Fruit fly (Drosophila melanogaster) whole organism, embryonic: ENCODE measurements around the gene CG34284.

Experiments used
- Bdp1 ChIP-seq: fragments of 200-800 bp; sonication (Bioruptor generic); optimal IDR thresholded peaks from 3 replicates; lab custom pipeline; 2016; ENCODE audit warnings: missing biosample characterization, missing genetic modification characterization
- CG1024 ChIP-seq: fragments of 200-800 bp; sonication (Bioruptor generic); IDR thresholded peaks from 2 replicates; pipeline ENCODE4 v1.3.6; 2022; ENCODE audit warnings: missing biosample characterization, missing genetic modification characterization
- CG10565 ChIP-seq: fragments of 200-800 bp; sonication (Bioruptor generic); optimal IDR thresholded peaks from 3 replicates; lab custom pipeline; 2016; ENCODE audit warnings: missing biosample characterization, mild to moderate bottlenecking, missing genetic modification characterization
- CG11398 ChIP-seq: fragments of 200-800 bp; sonication (Bioruptor generic); optimal IDR thresholded peaks from 2 replicates; lab custom pipeline; 2016; ENCODE audit warnings: missing biosample characterization, missing genetic modification characterization
- CG11723 ChIP-seq: fragments of 200-800 bp; sonication (Bioruptor generic); optimal IDR thresholded peaks from 2 replicates; lab custom pipeline; 2017; ENCODE audit warnings: missing biosample characterization, mild to moderate bottlenecking, missing genetic modification characterization
- CG15073 ChIP-seq: fragments of 200-800 bp; sonication (Bioruptor generic); optimal IDR thresholded peaks from 2 replicates; lab custom pipeline; 2016; ENCODE audit warnings: missing biosample characterization, missing genetic modification characterization
- CG15479 ChIP-seq: fragments of 200-800 bp; sonication (Bioruptor generic); optimal IDR thresholded peaks from 3 replicates; lab custom pipeline; 2019; ENCODE audit warnings: missing biosample characterization, mild to moderate bottlenecking, missing genetic modification characterization, moderate library complexity
- CG1603 ChIP-seq: fragments of 200-800 bp; sonication (Bioruptor generic); optimal IDR thresholded peaks from 2 replicates; lab custom pipeline; 2019; ENCODE audit warnings: missing biosample characterization, mild to moderate bottlenecking, missing genetic modification characterization, moderate library complexity
- CG2199 ChIP-seq: fragments of 200-800 bp; sonication (Bioruptor generic); IDR thresholded peaks from 3 replicates; pipeline ENCODE4 v1.3.6; 2022; ENCODE audit warnings: missing biosample characterization, missing genetic modification characterization
- CG2712 ChIP-seq: fragments of 200-800 bp; optimal IDR thresholded peaks from 3 replicates; lab custom pipeline; 2019; ENCODE audit warnings: missing biosample characterization, mild to moderate bottlenecking, missing genetic modification characterization, moderate library complexity
- CG34224 ChIP-seq: fragments of 200-800 bp; sonication (Bioruptor generic); IDR thresholded peaks from 3 replicates; pipeline ENCODE4 v1.3.6; 2022; ENCODE audit warnings: missing biosample characterization, missing genetic modification characterization; ENCODE audit not compliant: partially characterized antibody
- CG3995 ChIP-seq: fragments of 200-800 bp; sonication (Bioruptor generic); optimal IDR thresholded peaks from 3 replicates; lab custom pipeline; 2016; ENCODE audit warnings: missing biosample characterization, missing genetic modification characterization
- CG4707 ChIP-seq: fragments of 200-800 bp; sonication (Bioruptor generic); optimal IDR thresholded peaks from 2 replicates; lab custom pipeline; 2018; ENCODE audit warnings: missing biosample characterization, mild to moderate bottlenecking, missing genetic modification characterization, moderate library complexity
- CG6175 ChIP-seq: fragments of 200-800 bp; sonication (Bioruptor generic); IDR thresholded peaks from 3 replicates; pipeline ENCODE4 v1.3.6; 2022; ENCODE audit warnings: missing biosample characterization, missing genetic modification characterization
- CG6254 ChIP-seq: fragments of 200-800 bp; sonication (Bioruptor generic); optimal IDR thresholded peaks from 3 replicates; lab custom pipeline; 2017; ENCODE audit warnings: mild to moderate bottlenecking, missing biosample characterization, missing genetic modification reagents, missing genetic modification characterization
- CG6683 ChIP-seq: fragments of 200-800 bp; sonication (Bioruptor generic); optimal IDR thresholded peaks from 2 replicates; lab custom pipeline; 2017; ENCODE audit warnings: missing biosample characterization, mild to moderate bottlenecking, missing genetic modification characterization, missing genetic modification reagents
- CG7745 ChIP-seq: fragments of 200-800 bp; sonication (Bioruptor generic); optimal IDR thresholded peaks from 2 replicates; lab custom pipeline; 2018; ENCODE audit warnings: missing biosample characterization, mild to moderate bottlenecking, missing genetic modification characterization, moderate library complexity
- CG8089 ChIP-seq: fragments of 200-800 bp; sonication (Bioruptor generic); optimal IDR thresholded peaks from 3 replicates; lab custom pipeline; 2016; ENCODE audit warnings: missing biosample characterization, missing genetic modification characterization
- CG8281 ChIP-seq: fragments of 200-800 bp; sonication (Bioruptor generic); optimal IDR thresholded peaks from 2 replicates; lab custom pipeline; 2018; ENCODE audit warnings: missing biosample characterization, mild to moderate bottlenecking, missing genetic modification characterization, moderate library complexity
- CG8388 ChIP-seq: fragments of 200-800 bp; sonication (Bioruptor generic); optimal IDR thresholded peaks from 2 replicates; lab custom pipeline; 2019; ENCODE audit warnings: missing biosample characterization, mild to moderate bottlenecking, missing genetic modification characterization, moderate library complexity
- CG8944 ChIP-seq: fragments of 200-800 bp; sonication (Bioruptor generic); optimal IDR thresholded peaks from 3 replicates; lab custom pipeline; 2016; ENCODE audit warnings: missing biosample characterization, missing genetic modification characterization
- Chrac-16 ChIP-seq: fragments of 200-800 bp; sonication (Bioruptor generic); optimal IDR thresholded peaks from 3 replicates; lab custom pipeline; 2016; ENCODE audit warnings: missing biosample characterization, missing genetic modification characterization
- E2f1 ChIP-seq: fragments of 200-800 bp; sonication (Bioruptor generic); IDR thresholded peaks from 2 replicates; pipeline ENCODE4 v1.3.6; 2022; ENCODE audit warnings: missing biosample characterization, missing genetic modification characterization
- Eip74EF ChIP-seq, 2 experiments: fragments of 200-800 bp in 1 of 2; fragments of >200 bp in 1 of 2; sonication (Bioruptor generic) in 1 of 2; optimal IDR thresholded peaks; 2 replicates each; lab custom pipeline; 2017 to 2019; ENCODE audit warnings: missing biosample characterization in 2 of 2, missing genetic modification characterization in 2 of 2, mild to moderate bottlenecking in 1 of 2, moderate library complexity in 1 of 2
- HLHmδ ChIP-seq: fragments of 200-800 bp; sonication (Bioruptor generic); optimal IDR thresholded peaks from 2 replicates; lab custom pipeline; 2018; ENCODE audit warnings: missing biosample characterization, mild to moderate bottlenecking, missing genetic modification characterization, moderate library complexity
- Hey ChIP-seq: fragments of 200-800 bp; sonication (Bioruptor generic); optimal IDR thresholded peaks from 3 replicates; lab custom pipeline; 2018; ENCODE audit warnings: missing biosample characterization, mild to moderate bottlenecking, missing genetic modification characterization
- Med ChIP-seq: fragments of 200-800 bp; sonication (Bioruptor generic); peaks from one replicate; lab custom pipeline; 2016; ENCODE audit warnings: missing biosample characterization, missing genetic modification characterization, mild to moderate bottlenecking, inconsistent platforms, moderate library complexity
- Oli ChIP-seq: fragments of 200-800 bp; sonication (Bioruptor generic); optimal IDR thresholded peaks from 2 replicates; lab custom pipeline; 2018; ENCODE audit warnings: missing biosample characterization, mild to moderate bottlenecking, missing genetic modification characterization, moderate library complexity
- Stat92E ChIP-seq, 3 experiments: fragments of >200 bp in 2 of 3; fragments of 200-800 bp in 1 of 3; sonication (Bioruptor generic) in 1 of 3; optimal IDR thresholded peaks; 2 replicates each; lab custom pipeline; 2017 to 2019; ENCODE audit warnings: missing biosample characterization in 3 of 3, missing genetic modification characterization in 3 of 3, mild to moderate bottlenecking in 1 of 3, moderate library complexity in 1 of 3
- aop ChIP-seq: fragments of 200-800 bp; sonication (Bioruptor generic); IDR thresholded peaks from 2 replicates; pipeline ENCODE4 v1.3.6; 2022; ENCODE audit warnings: missing biosample characterization, missing genetic modification characterization
- crc ChIP-seq: fragments of 200-800 bp; sonication (Bioruptor generic); optimal IDR thresholded peaks from 2 replicates; lab custom pipeline; 2016; ENCODE audit warnings: missing biosample characterization, missing genetic modification characterization
- crp ChIP-seq, 2 experiments: fragments of 200-800 bp; sonication (Bioruptor generic); optimal IDR thresholded peaks; 2 replicates in 1 of 2; 3 replicates in 1 of 2; lab custom pipeline; 2017; ENCODE audit warnings: missing biosample characterization in 2 of 2, missing genetic modification characterization in 2 of 2, mild to moderate bottlenecking in 1 of 2, moderate library complexity in 1 of 2
- dmrt11E ChIP-seq: fragments of 200-800 bp; sonication (Bioruptor generic); optimal IDR thresholded peaks from 3 replicates; lab custom pipeline; 2018; ENCODE audit warnings: missing biosample characterization, mild to moderate bottlenecking, missing genetic modification characterization, moderate library complexity
- eyg ChIP-seq: fragments of 200-800 bp; sonication (Bioruptor generic); optimal IDR thresholded peaks from 3 replicates; lab custom pipeline; 2016; ENCODE audit warnings: missing biosample characterization, missing genetic modification characterization
- fd102C ChIP-seq: fragments of 200-800 bp; sonication (Bioruptor generic); optimal IDR thresholded peaks from 2 replicates; lab custom pipeline; 2018; ENCODE audit warnings: missing biosample characterization, mild to moderate bottlenecking, missing genetic modification characterization, moderate library complexity
- fd96Cb ChIP-seq: fragments of 200-800 bp; sonication (Bioruptor generic); optimal IDR thresholded peaks from 2 replicates; lab custom pipeline; 2018; ENCODE audit warnings: missing biosample characterization, mild to moderate bottlenecking, missing genetic modification characterization, moderate library complexity
- ftz-f1 ChIP-seq: fragments of 200-800 bp; sonication (Bioruptor generic); optimal IDR thresholded peaks from 2 replicates; lab custom pipeline; 2016; ENCODE audit warnings: missing biosample characterization, missing genetic modification characterization
- gce ChIP-seq: fragments of 200-800 bp; sonication (Bioruptor generic); IDR thresholded peaks from 3 replicates; pipeline ENCODE4 v1.3.6; 2022; ENCODE audit warnings: missing biosample characterization, missing genetic modification characterization
- grn ChIP-seq: fragments of 200-800 bp; sonication (Bioruptor generic); optimal IDR thresholded peaks from 3 replicates; lab custom pipeline; 2017; ENCODE audit warnings: missing biosample characterization, missing genetic modification characterization
- gro ChIP-seq: fragments of 200-800 bp; sonication (Bioruptor generic); optimal IDR thresholded peaks from 2 replicates; lab custom pipeline; 2016; ENCODE audit warnings: missing biosample characterization, missing genetic modification characterization
- her ChIP-seq: fragments of 200-800 bp; sonication (Bioruptor generic); optimal IDR thresholded peaks from 2 replicates; lab custom pipeline; 2016; ENCODE audit warnings: missing biosample characterization, missing genetic modification characterization
- kay ChIP-seq: fragments of 200-800 bp; sonication (Bioruptor generic); optimal IDR thresholded peaks from 2 replicates; lab custom pipeline; 2016; ENCODE audit warnings: missing biosample characterization, missing genetic modification characterization
- mirr ChIP-seq: fragments of 200-800 bp; sonication (Bioruptor generic); optimal IDR thresholded peaks from 3 replicates; lab custom pipeline; 2018; ENCODE audit warnings: missing biosample characterization, mild to moderate bottlenecking, missing genetic modification characterization
- repo ChIP-seq: fragments of 200-800 bp; sonication (Bioruptor generic); optimal IDR thresholded peaks from 2 replicates; lab custom pipeline; 2016; ENCODE audit warnings: missing biosample characterization, missing genetic modification characterization
- slbo ChIP-seq: fragments of 200-800 bp; sonication (Bioruptor generic); IDR thresholded peaks from 2 replicates; pipeline ENCODE4 v1.3.6; 2022; ENCODE audit warnings: missing biosample characterization, missing genetic modification characterization
- sr ChIP-seq: fragments of 200-800 bp; sonication (Bioruptor generic); IDR thresholded peaks from 3 replicates; pipeline ENCODE4 v1.3.6; 2022; ENCODE audit warnings: missing biosample characterization, missing genetic modification characterization
- sug ChIP-seq: fragments of 200-800 bp; optimal IDR thresholded peaks from 2 replicates; lab custom pipeline; 2019; ENCODE audit warnings: missing biosample characterization, mild to moderate bottlenecking, missing genetic modification characterization, moderate library complexity
- tin ChIP-seq: fragments of 200-800 bp; sonication (Bioruptor generic); optimal IDR thresholded peaks from 3 replicates; lab custom pipeline; 2016; ENCODE audit warnings: missing biosample characterization, missing genetic modification characterization
- zfh2 ChIP-seq: fragments of 200-800 bp; sonication (Bioruptor generic); optimal IDR thresholded peaks from 2 replicates; lab custom pipeline; 2016; ENCODE audit warnings: missing biosample characterization, missing genetic modification characterization

Gene CG34284

dm6 chr3R:18928918-18929705, 26.4 kb upstream of the CG34284 start, which contains the start of gene CG42613 (continued):
- peak; percentile 9 for TF ChIP-seq zfh2 (GFP tag; lab: Kevin White, UChicago)
- TF ChIP-seq CG11398: peak; percentile 24
- TF ChIP-seq crc (GFP tag; lab: Kevin White, UChicago): peak; percentile 23
- peak; percentile 96 for TF ChIP-seq HLHmδ (GFP tag; lab: Kevin White, UChicago)
- peak; percentile 89 for TF ChIP-seq CG1603 (tag; lab: Kevin White, UChicago)
- TF ChIP-seq gce (GFP tag; lab: Robert Waterston, UW): peak; percentile 42; the same call in 1 of the 3 replicates
- peak; percentile 76 for TF ChIP-seq mirr (GFP tag; lab: Kevin White, UChicago)
- TF ChIP-seq her (GFP tag; lab: Kevin White, UChicago): peak; percentile 74
- TF ChIP-seq CG6175 (GFP tag; lab: Robert Waterston, UW): no peak
- TF ChIP-seq aop (GFP tag; lab: Robert Waterston, UW): peak; percentile 75
- peak; percentile 40 for TF ChIP-seq CG6254 (GFP tag; lab: Kevin White, UChicago)
- TF ChIP-seq CG2199: no peak
- TF ChIP-seq dmrt11E (tag; lab: Kevin White, UChicago): peak; percentile 56
- TF ChIP-seq gro (GFP tag; lab: Kevin White, UChicago): no peak
- TF ChIP-seq CG8281 (tag; lab: Kevin White, UChicago): no peak
- no peak for TF ChIP-seq Chrac-16 (GFP tag; lab: Kevin White, UChicago)
- peak; percentile 45 for TF ChIP-seq E2f1 (GFP tag; lab: Robert Waterston, UW)
- peak; percentile 15 for TF ChIP-seq CG3995 (GFP tag; lab: Kevin White, UChicago)
- TF ChIP-seq CG2712 (tag; lab: Kevin White, UChicago): peak; percentile 44
- TF ChIP-seq CG7745: no peak
- no peak for TF ChIP-seq CG15073 (GFP tag; lab: Kevin White, UChicago)
- TF ChIP-seq Stat92E (GFP tag; optimal IDR thresholded peaks at IDR 0.05; lab: Kevin White, UChicago): no peak
- TF ChIP-seq tin (GFP tag; lab: Kevin White, UChicago): peak; percentile 17
- no peak for TF ChIP-seq sug (tag; lab: Kevin White, UChicago)
- peak; percentile 20 for TF ChIP-seq CG8944 (GFP tag; lab: Kevin White, UChicago)
- no peak for TF ChIP-seq Hey (tag; lab: Kevin White, UChicago)
- no peak for TF ChIP-seq Eip74EF (GFP tag; optimal IDR thresholded peaks at IDR 0.05; lab: Kevin White, UChicago)
- peak; percentile 74 for TF ChIP-seq eyg (GFP tag; lab: Kevin White, UChicago)
- TF ChIP-seq ftz-f1 (GFP tag; lab: Kevin White, UChicago): no peak
- TF ChIP-seq CG1024 (GFP tag; lab: Robert Waterston, UW): peak; percentile 61
- peak; percentile 64 for TF ChIP-seq CG4707
- TF ChIP-seq grn: no peak
- TF ChIP-seq fd96Cb (tag; lab: Kevin White, UChicago): peak; percentile 54
- peak; percentile 74 for TF ChIP-seq fd102C (GFP tag; lab: Kevin White, UChicago)
- no peak for TF ChIP-seq kay (GFP tag; lab: Kevin White, UChicago)
- no peak for TF ChIP-seq crp (GFP tag; optimal IDR thresholded peaks at IDR 0.05; lab: Kevin White, UChicago)
- peak; percentile 78 for TF ChIP-seq CG8089 (GFP tag; lab: Kevin White, UChicago)
- no peak for TF ChIP-seq Bdp1 (GFP tag; lab: Kevin White, UChicago)
- TF ChIP-seq CG11723 (GFP tag; lab: Kevin White, UChicago): peak; percentile 57
- peak; percentile 68; the same call in 1 of the 3 replicates for TF ChIP-seq CG34224 (GFP tag; lab: Robert Waterston, UW)
- TF ChIP-seq sr: no peak; the same call in 2 of the 3 replicates
- peak; percentile 81 for TF ChIP-seq slbo (GFP tag; lab: Robert Waterston, UW)
- no peak for TF ChIP-seq repo
- TF ChIP-seq CG15479 (GFP tag; lab: Kevin White, UChicago): no peak
- peak; percentile 58 for TF ChIP-seq CG8388 (GFP tag; lab: Kevin White, UChicago)
- TF ChIP-seq Med (GFP tag; lab: Kevin White, UChicago): peak; percentile 34
- peak; percentile 24 for TF ChIP-seq CG6683 (GFP tag; lab: Kevin White, UChicago)
- no peak for TF ChIP-seq CG10565 (GFP tag; lab: Kevin White, UChicago)
- peak; percentile 38 for TF ChIP-seq Oli
